Worm (Caenorhabditis elegans): ENCODE data around the gene C17B7.5.

- TF ChIP-seq D1046.2 (GFP tag; IDR thresholded peaks at IDR 0.05), result no peak
- no peak for TF ChIP-seq madf-9 (GFP tag; conservative IDR thresholded peaks at IDR 0.05)
- no peak for TF ChIP-seq fos-1 (tag; optimal IDR thresholded peaks at IDR 0.05)
- TF ChIP-seq lin-13 (GFP tag; optimal IDR thresholded peaks at IDR 0.05), result no peak
- TF ChIP-seq T20F7.1 (GFP tag; optimal IDR thresholded peaks at IDR 0.05), result no peak
- TF ChIP-seq dpl-1 (GFP tag; optimal IDR thresholded peaks at IDR 0.05), result no peak
- TF ChIP-seq cey-2 (tag; optimal IDR thresholded peaks at IDR 0.05; ENCODE audit: borderline replicate concordance, insufficient read depth), result no peak
These were observed 1.4 kb upstream of the C17B7.5 start, which contains the start of gene C17B7.9 for ce11 chrV:3332023-3332422.
